Fruit fly (Drosophila melanogaster): ENCODE results near the gene Hr83.

Gene Hr83

dm6 chr3R:6395572-6396295 lies 46.7 kb downstream of the Hr83 start (continued):
- TF ChIP-seq psq (GFP tag; optimal IDR thresholded peaks at IDR 0.05): peak; percentile 89
- TF ChIP-seq Dif (GFP tag; optimal IDR thresholded peaks at IDR 0.05; ENCODE audit: partially characterized antibody): no peak
- no peak for TF ChIP-seq N (GFP tag; optimal IDR thresholded peaks at IDR 0.05)
- TF ChIP-seq Jra (GFP tag; optimal IDR thresholded peaks at IDR 0.05): no peak

dm6 chr3R:6396613-6397012 lies 47.6 kb downstream of the Hr83 start:
- TF ChIP-seq N (GFP tag; optimal IDR thresholded peaks at IDR 0.05) (no peak), Rel (GFP tag; optimal IDR thresholded peaks at IDR 0.05) (no peak), Rel (tag; optimal IDR thresholded peaks at IDR 0.05) (peak; percentile 30)

- TF ChIP-seq Jra (GFP tag; optimal IDR thresholded peaks at IDR 0.05) (peak; percentile 60), CG9705 (GFP tag; optimal IDR thresholded peaks at IDR 0.05) (peak; percentile 22), Abd-B (GFP tag; optimal IDR thresholded peaks at IDR 0.05) (no peak), sage (GFP tag; optimal IDR thresholded peaks at IDR 0.05) (no peak), Sp1 (GFP tag; optimal IDR thresholded peaks at IDR 0.05) (peak; percentile 61), N (GFP tag; optimal IDR thresholded peaks at IDR 0.05) (no peak), Dif (GFP tag; optimal IDR thresholded peaks at IDR 0.05; ENCODE audit: partially characterized antibody) (no peak), Mio (GFP tag; optimal IDR thresholded peaks at IDR 0.05) (no peak), fru (GFP tag; optimal IDR thresholded peaks at IDR 0.05) (peak; percentile 79), foxo (GFP tag; optimal IDR thresholded peaks at IDR 0.05) (peak in 1 of 2 experiments; percentile 78), dl (GFP tag; optimal IDR thresholded peaks at IDR 0.05; ENCODE audit: insufficient read depth in 1 of 2, partially characterized antibody in 2 of 2) (no peak), HLH106 (tag; optimal IDR thresholded peaks at IDR 0.05) (peak; percentile 73), Vsx2 (GFP tag; optimal IDR thresholded peaks at IDR 0.05; ENCODE audit: partially characterized antibody) (no peak), tai (GFP tag; optimal IDR thresholded peaks at IDR 0.05) (no peak), psq (GFP tag; optimal IDR thresholded peaks at IDR 0.05) (peak; percentile 61), CrebA (GFP tag; optimal IDR thresholded peaks at IDR 0.05; ENCODE audit: borderline replicate concordance) (no peak), OdsH (GFP tag; optimal IDR thresholded peaks at IDR 0.05) (peak; percentile 74), br (GFP tag; optimal IDR thresholded peaks at IDR 0.05) (peak; percentile 65), Hr78 (GFP tag; optimal IDR thresholded peaks at IDR 0.05) (no peak), usp (GFP tag; optimal IDR thresholded peaks at IDR 0.05) (no peak), ey (GFP tag; optimal IDR thresholded peaks at IDR 0.05) (peak; percentile 74), dmrt93B (GFP tag; optimal IDR thresholded peaks at IDR 0.05) (peak; percentile 49), jim (GFP tag; optimal IDR thresholded peaks at IDR 0.05) (no peak), Hnf4 (GFP tag; optimal IDR thresholded peaks at IDR 0.05) (peak; percentile 33), lola (GFP tag; optimal IDR thresholded peaks at IDR 0.05) (no peak), Myc (optimal IDR thresholded peaks at IDR 0.05) (no peak), GATAd (GFP tag; optimal IDR thresholded peaks at IDR 0.05) (no peak), dsf (GFP tag; optimal IDR thresholded peaks at IDR 0.05; ENCODE audit: borderline replicate concordance) (no peak), Rel (GFP tag; optimal IDR thresholded peaks at IDR 0.05) (no peak), Rel (tag; optimal IDR thresholded peaks at IDR 0.05) (peak; percentile 80), Hr83 (GFP tag; optimal IDR thresholded peaks at IDR 0.05; ENCODE audit: poor library complexity, severe bottlenecking) (no peak), h (GFP tag; optimal IDR thresholded peaks at IDR 0.05) (peak; percentile 70), woc (GFP tag; optimal IDR thresholded peaks at IDR 0.05) (peak; percentile 25), pan (optimal IDR thresholded peaks at IDR 0.05) (no peak), rgr (GFP tag; optimal IDR thresholded peaks at IDR 0.05) (peak; percentile 71), Dfd (GFP tag; optimal IDR thresholded peaks at IDR 0.05) (no peak), brk (GFP tag; optimal IDR thresholded peaks at IDR 0.05) (no peak), sv (GFP tag; optimal IDR thresholded peaks at IDR 0.05) (no peak), CG32264 (GFP tag; optimal IDR thresholded peaks at IDR 0.05) (peak; percentile 8)
Observed at dm6 chr3R:6397611-6398092, 48.6 kb downstream of the Hr83 start.
